Worm (Caenorhabditis elegans): ENCODE results near the gene F47G3.3.

F47G3.3 gene

ce11 chrX:2364703-2365299 lies 11.0 kb upstream of the F47G3.3 start:
- TF ChIP-seq sptf-1 (tag; optimal IDR thresholded peaks at IDR 0.05) (no peak), mdl-1 (tag; optimal IDR thresholded peaks at IDR 0.05) (peak in 1 of 2 experiments; percentile 23), ets-5 (GFP tag; IDR thresholded peaks at IDR 0.05) (no peak), fos-1 (tag; optimal IDR thresholded peaks at IDR 0.05) (peak; percentile 78), sup-37 (GFP tag; optimal IDR thresholded peaks at IDR 0.05) (peak; percentile 31), Y116A8C.19 (tag; optimal IDR thresholded peaks at IDR 0.05; ENCODE audit: borderline replicate concordance) (no peak), blmp-1 (tag; optimal IDR thresholded peaks at IDR 0.05) (no peak), tbx-2 (tag; optimal IDR thresholded peaks at IDR 0.05) (peak; percentile 83), dsc-1 (tag; optimal IDR thresholded peaks at IDR 0.05) (peak; percentile 59), nhr-71 (tag; optimal IDR thresholded peaks at IDR 0.05) (peak; percentile 91), fkh-4 (tag; optimal IDR thresholded peaks at IDR 0.05; ENCODE audit: borderline replicate concordance) (no peak), snu-23 (GFP tag; optimal IDR thresholded peaks at IDR 0.05) (peak; percentile 95), ceh-82 (tag; optimal IDR thresholded peaks at IDR 0.05) (peak; percentile 52 to 85 (median 81)), snpc-4 (tag; optimal IDR thresholded peaks at IDR 0.05) (peak; percentile 67), swsn-7 (tag; optimal IDR thresholded peaks at IDR 0.05) (peak; percentile 79), C16A3.4 (tag; optimal IDR thresholded peaks at IDR 0.05) (peak; percentile 85), nhr-12 (tag; optimal IDR thresholded peaks at IDR 0.05) (peak; percentile 44), lsy-2 (tag; optimal IDR thresholded peaks at IDR 0.05) (peak; percentile 87 to 88), ceh-8 (GFP tag; optimal IDR thresholded peaks at IDR 0.05) (peak; percentile 88), aha-1 (tag; optimal IDR thresholded peaks at IDR 0.05) (no peak), fkh-10 (GFP tag; optimal IDR thresholded peaks at IDR 0.05) (peak; percentile 78), mef-2 (tag; optimal IDR thresholded peaks at IDR 0.05) (no peak), F16B12.6 (tag; optimal IDR thresholded peaks at IDR 0.05) (no peak), lin-15B (tag; optimal IDR thresholded peaks at IDR 0.05) (no peak), nhr-47 (tag; optimal IDR thresholded peaks at IDR 0.05) (peak; percentile 96), nhr-90 (tag; optimal IDR thresholded peaks at IDR 0.05; ENCODE audit: poor library complexity) (peak; percentile 97), skn-1 (tag; optimal IDR thresholded peaks at IDR 0.05) (peak; percentile 99), vab-15 (tag; optimal IDR thresholded peaks at IDR 0.05) (no peak), elt-3 (tag; optimal IDR thresholded peaks at IDR 0.05) (peak in 5 of 6 experiments; percentile 32 to 96 (median 77)), lin-39 (tag; optimal IDR thresholded peaks at IDR 0.05) (peak; percentile 86), dpl-1 (GFP tag; optimal IDR thresholded peaks at IDR 0.05) (peak in 2 of 3 experiments; percentile 23 to 37), lin-13 (GFP tag; optimal IDR thresholded peaks at IDR 0.05) (peak; percentile 85), C04F5.9 (tag; optimal IDR thresholded peaks at IDR 0.05) (peak; percentile 38), elt-2 (tag; optimal IDR thresholded peaks at IDR 0.05) (peak; percentile 67), egl-13 (tag; optimal IDR thresholded peaks at IDR 0.05) (peak; percentile 61), sox-4 (tag; optimal IDR thresholded peaks at IDR 0.05) (peak; percentile 88), grh-1 (GFP tag; IDR thresholded peaks at IDR 0.05) (peak; percentile 82), aly-2 (tag; optimal IDR thresholded peaks at IDR 0.05) (peak; percentile 50), xbp-1 (tag; optimal IDR thresholded peaks at IDR 0.05) (peak; percentile 73), zip-4 (GFP tag; optimal IDR thresholded peaks at IDR 0.05) (peak; percentile 65), lin-35 (GFP tag; optimal IDR thresholded peaks at IDR 0.05) (peak; percentile 24 to 81), isw-1 (GFP tag; IDR thresholded peaks at IDR 0.05) (peak; percentile 48), nhr-77 (tag; optimal IDR thresholded peaks at IDR 0.05) (peak; percentile 85), unc-62 (GFP tag; optimal IDR thresholded peaks at IDR 0.05) (no peak), efl-1 (optimal IDR thresholded peaks at IDR 0.05) (peak; percentile 55 to 62), efl-1 (GFP tag; optimal IDR thresholded peaks at IDR 0.05 in 1 of 2) (peak in 1 of 2 experiments; percentile 94), ztf-4 (tag; optimal IDR thresholded peaks at IDR 0.05) (peak; percentile 81), ztf-11 (tag; optimal IDR thresholded peaks at IDR 0.05) (peak in 1 of 2 experiments; percentile 50), nhr-28 (tag; optimal IDR thresholded peaks at IDR 0.05) (peak; percentile 46), nhr-237 (tag; optimal IDR thresholded peaks at IDR 0.05) (peak; percentile 90), nhr-19 (GFP tag; conservative IDR thresholded peaks at IDR 0.05) (peak; percentile 88), mab-9 (GFP tag; IDR thresholded peaks at IDR 0.05) (peak; percentile 69; the same call in 1 of the 2 replicates)

All from whole organism, L1 larva.